Worm (Caenorhabditis elegans): ENCODE measurements around the gene mrps-25.

Gene mrps-25

ce11 chrIV:1096154-1096553 lies 39.5 kb downstream of the mrps-25 start:
- TF ChIP-seq mel-28 (tag; optimal IDR thresholded peaks at IDR 0.05; ENCODE audit: borderline replicate concordance) (no peak), egrh-3 (GFP tag; IDR thresholded peaks at IDR 0.05) (peak; percentile 48; the same call in 1 of the 2 replicates), zfh-2 (GFP tag; conservative IDR thresholded peaks at IDR 0.05) (peak; percentile 83)

ce11 chrIV:1097153-1097552 lies 40.5 kb downstream of the mrps-25 start, which contains the start of gene cox-18:
cox-18 (plus strand) TSS chrIV:1097453.
- no peak for TF ChIP-seq F23B12.7 (tag; optimal IDR thresholded peaks at IDR 0.05; ENCODE audit: insufficient read depth)
- TF ChIP-seq F52B5.7 (tag; optimal IDR thresholded peaks at IDR 0.05): no peak
- no peak for TF ChIP-seq mes-4 (tag; optimal IDR thresholded peaks at IDR 0.05)
- TF ChIP-seq lin-35 (GFP tag; optimal IDR thresholded peaks at IDR 0.05): no peak
- TF ChIP-seq T26A5.8 (tag; optimal IDR thresholded peaks at IDR 0.05): no peak
- no peak for TF ChIP-seq F10E7.11 (tag; optimal IDR thresholded peaks at IDR 0.05)
- no peak for TF ChIP-seq F55B11.4 (tag; optimal IDR thresholded peaks at IDR 0.05; ENCODE audit: borderline replicate concordance, insufficient read depth)
- no peak for TF ChIP-seq Y79H2A.3 (GFP tag; conservative IDR thresholded peaks at IDR 0.05)
- no peak for TF ChIP-seq ztf-3 (GFP tag; optimal IDR thresholded peaks at IDR 0.05)
- no peak for TF ChIP-seq madf-6 (GFP tag; IDR thresholded peaks at IDR 0.05)
- no peak for TF ChIP-seq Y67H2A.10 (GFP tag; conservative IDR thresholded peaks at IDR 0.05)
- TF ChIP-seq ztf-25 (GFP tag; IDR thresholded peaks at IDR 0.05): no peak

ce11 chrIV:1104007-1104406 lies 47.3 kb downstream of the mrps-25 start:
- TF ChIP-seq madf-6 (GFP tag; IDR thresholded peaks at IDR 0.05) (peak; percentile 67), hsf-1 (GFP tag; IDR thresholded peaks at IDR 0.05) (peak; percentile 71), madf-8 (GFP tag; conservative IDR thresholded peaks at IDR 0.05) (peak; percentile 33; the same call in 1 of the 2 replicates), mcd-1 (GFP tag; IDR thresholded peaks at IDR 0.05) (peak; percentile 32; the same call in 1 of the 2 replicates)

ce11 chrIV:1104518-1104917 lies 47.8 kb downstream of the mrps-25 start, which contains the start of the genes C44B12.9 and C44B12.3:
C44B12.9 (minus strand) TSS chrIV:1104618.
C44B12.3 (plus strand) TSS chrIV:1104766.
- TF ChIP-seq nhr-27 (tag; optimal IDR thresholded peaks at IDR 0.05) (no peak), F49E8.2 (tag; optimal IDR thresholded peaks at IDR 0.05; ENCODE audit: insufficient read depth) (no peak), nfyb-1 (GFP tag; IDR thresholded peaks at IDR 0.05) (no peak), madf-10 (tag; optimal IDR thresholded peaks at IDR 0.05) (no peak), lin-40 (tag; optimal IDR thresholded peaks at IDR 0.05) (no peak)

ce11 chrIV:1105104-1105503 lies 48.4 kb downstream of the mrps-25 start:
- TF ChIP-seq xnd-1 (tag; optimal IDR thresholded peaks at IDR 0.05): no peak

ce11 chrIV:1105999-1106398 lies 49.3 kb downstream of the mrps-25 start:
- TF ChIP-seq T26A5.8 (tag; optimal IDR thresholded peaks at IDR 0.05): no peak

ce11 chrIV:1107190-1107589 lies 50.5 kb downstream of the mrps-25 start, which contains the start of gene ost-1:
ost-1 (plus strand) TSS chrIV:1107396.
- TF ChIP-seq zfh-2 (GFP tag; conservative IDR thresholded peaks at IDR 0.05) (peak; percentile 80), hmg-1.2 (GFP tag; IDR thresholded peaks at IDR 0.05) (no peak)

Data from whole organism, young adult.